Worm (Caenorhabditis elegans) whole organism, L4/young adult: ENCODE results near the gene str-118.
A peak's percentile ranks its signal among the peaks of the same experiment; 100 is the strongest.

Experiments used
- W03F9.2 ChIP-seq: fragments of 150-350 bp; optimal IDR thresholded peaks from 2 replicates; lab custom pipeline; 2014; ENCODE audit warnings: missing biosample characterization, missing genetic modification characterization
- dao-5 ChIP-seq: sonication (generic microtip); optimal IDR thresholded peaks from 2 replicates; lab custom pipeline; 2016; ENCODE audit warnings: missing genotype, missing genetic modification characterization, moderate library complexity, missing compliant biosample characterization
- him-1 ChIP-seq: sonication (generic microtip); optimal IDR thresholded peaks from 2 replicates; lab custom pipeline; 2016; ENCODE audit warnings: missing genotype, missing genetic modification reagents, missing genetic modification characterization, missing compliant biosample characterization

DNA sequence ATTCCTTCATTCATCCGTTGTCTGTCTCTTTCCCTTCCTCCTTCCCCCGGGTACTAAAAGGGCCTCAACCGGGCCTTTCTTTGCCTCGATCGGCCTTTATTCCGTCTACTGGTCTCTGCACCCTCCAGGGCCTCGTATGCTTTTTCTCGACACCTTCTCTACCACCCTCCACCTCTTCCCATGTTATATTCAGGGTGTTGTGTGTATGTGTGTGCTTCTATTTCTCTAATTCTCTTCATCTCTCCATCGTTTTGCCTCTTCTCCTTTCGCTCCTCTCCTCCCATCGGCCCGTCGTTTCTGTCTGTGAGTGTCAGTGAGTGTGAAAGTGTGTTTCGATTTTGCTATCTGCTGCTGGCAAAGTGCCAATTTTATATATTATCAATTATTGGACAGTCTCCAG, 12.1 kb upstream of the str-118 start:
- no peak for TF ChIP-seq him-1 (tag; lab: Kevin White, UChicago)
- peak; percentile 58 for TF ChIP-seq W03F9.2 (tag; lab: Kevin White, UChicago)
- no peak for TF ChIP-seq dao-5 (tag; lab: Kevin White, UChicago)
